Worm (Caenorhabditis elegans): ENCODE data around the gene sas-4.
A peak's percentile ranks its signal among the peaks of the same experiment; 100 is the strongest.
"Not testable (repeated sequence)": the region's sequence is repeated elsewhere in the genome, so short reads cannot be mapped to it uniquely, and the experiment has no call there.

Gene sas-4

DNA sequence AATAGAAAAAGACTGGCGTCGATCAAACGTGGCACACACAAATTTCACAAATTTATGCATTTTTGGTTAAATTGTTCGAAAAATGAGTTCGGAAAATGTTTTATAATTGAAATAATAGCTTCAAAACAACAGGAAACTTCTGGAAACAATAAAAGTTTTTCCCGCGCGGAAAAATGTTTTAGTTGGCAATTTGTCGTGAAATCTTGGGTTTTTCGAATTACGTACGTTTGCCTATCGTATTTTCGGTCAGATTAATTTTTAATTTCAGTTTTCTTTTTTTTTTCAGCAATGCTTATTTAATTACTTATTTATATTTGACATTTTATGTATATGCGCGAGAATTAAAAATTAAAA is 37.1 kb upstream of the sas-4 start:
- no peak for TF ChIP-seq snpc-4 (tag; optimal IDR thresholded peaks at IDR 0.05)
- no peak for TF ChIP-seq ztf-4 (tag; optimal IDR thresholded peaks at IDR 0.05)
- no peak for TF ChIP-seq egl-27 (tag; optimal IDR thresholded peaks at IDR 0.05)

DNA sequence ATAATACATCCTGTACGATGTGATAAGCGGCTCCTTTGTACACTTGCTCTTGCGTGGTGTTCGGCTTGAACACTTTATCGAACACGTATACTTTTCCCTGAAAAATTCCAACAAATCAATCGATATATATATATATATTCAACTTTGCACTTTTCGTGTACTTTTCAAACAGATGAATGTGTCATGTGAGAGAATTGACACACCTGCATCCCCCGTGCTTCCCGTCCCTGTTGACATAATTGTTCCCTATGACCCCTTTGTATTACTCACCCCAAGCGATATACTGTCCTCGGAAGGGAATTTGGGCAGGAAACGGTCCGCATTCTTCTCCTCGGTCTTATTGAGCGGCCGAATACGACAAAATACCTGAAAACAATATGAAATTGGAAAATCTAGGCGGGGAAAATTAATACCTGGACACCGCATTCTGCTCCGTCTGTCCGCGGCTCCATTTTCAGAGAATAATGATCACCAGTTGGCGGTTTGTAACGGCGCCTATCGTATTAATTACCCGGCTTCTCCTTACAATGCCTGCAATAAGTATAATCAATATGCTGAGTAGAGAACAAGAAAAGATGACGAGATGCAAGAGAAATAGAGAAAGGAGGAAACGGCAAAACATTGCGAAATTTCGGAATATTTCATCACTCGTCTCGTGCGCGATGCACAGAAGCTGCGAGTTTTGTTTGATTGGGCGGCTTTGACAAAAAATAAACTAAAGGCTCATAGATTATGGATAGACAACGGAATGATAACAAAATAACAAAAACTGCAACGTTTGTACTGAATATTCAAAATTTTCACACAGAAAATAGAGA is 36.5 kb upstream of the sas-4 start, which contains the start of gene unc-116:
Gene unc-116 (minus strand): TSS at position 531 of the 818 bp plus-strand sequence.
- no peak for TF ChIP-seq blmp-1 (tag; optimal IDR thresholded peaks at IDR 0.05; ENCODE audit: insufficient read depth)
- no peak for TF ChIP-seq lin-11 (tag; optimal IDR thresholded peaks at IDR 0.05)
- peak; percentile 2 for TF ChIP-seq nhr-25 (tag; optimal IDR thresholded peaks at IDR 0.05)
- no peak for TF ChIP-seq egl-27 (tag; optimal IDR thresholded peaks at IDR 0.05)
- TF ChIP-seq sma-3 (GFP tag; optimal IDR thresholded peaks at IDR 0.05), result no peak
- TF ChIP-seq C34F6.9 (tag; optimal IDR thresholded peaks at IDR 0.05), result peak; percentile 78
- TF ChIP-seq unc-39 (tag; optimal IDR thresholded peaks at IDR 0.05), result no peak
- TF ChIP-seq Y55F3AM.14 (GFP tag; optimal IDR thresholded peaks at IDR 0.05), result no peak
- TF ChIP-seq lsy-2 (tag; optimal IDR thresholded peaks at IDR 0.05), result peak; percentile 46 to 71
- no peak for TF ChIP-seq ceh-82 (tag; optimal IDR thresholded peaks at IDR 0.05)
- TF ChIP-seq nhr-21 (tag; optimal IDR thresholded peaks at IDR 0.05), result no peak
- peak; percentile 92 for TF ChIP-seq unc-55 (GFP tag; optimal IDR thresholded peaks at IDR 0.05)
- TF ChIP-seq nhr-129 (tag; optimal IDR thresholded peaks at IDR 0.05), result peak; percentile 91
- no peak for TF ChIP-seq nhr-12 (tag; optimal IDR thresholded peaks at IDR 0.05)
- TF ChIP-seq lin-13 (GFP tag; optimal IDR thresholded peaks at IDR 0.05), result peak; percentile 51
- TF ChIP-seq nhr-77 (tag; optimal IDR thresholded peaks at IDR 0.05), result no peak
- TF ChIP-seq ama-1 (optimal IDR thresholded peaks at IDR 0.05), result no peak
- TF ChIP-seq mdl-1 (tag; optimal IDR thresholded peaks at IDR 0.05), result peak; percentile 16 to 70
- TF ChIP-seq nhr-6 (tag; optimal IDR thresholded peaks at IDR 0.05), result no peak
- TF ChIP-seq ztf-1 (GFP tag; conservative IDR thresholded peaks at IDR 0.05), result no peak
- peak; percentile 54 for TF ChIP-seq zag-1 (tag; optimal IDR thresholded peaks at IDR 0.05)
- TF ChIP-seq sem-4 (tag; optimal IDR thresholded peaks at IDR 0.05), result peak; percentile 1
- TF ChIP-seq F13H6.1 (tag; optimal IDR thresholded peaks at IDR 0.05), result no peak
- no peak for TF ChIP-seq ztf-11 (tag; optimal IDR thresholded peaks at IDR 0.05)
- peak; percentile 27 for TF ChIP-seq snpc-4 (tag; optimal IDR thresholded peaks at IDR 0.05)
- no peak for TF ChIP-seq elt-1 (tag; optimal IDR thresholded peaks at IDR 0.05)
- peak; percentile 67 for TF ChIP-seq sma-9 (GFP tag; optimal IDR thresholded peaks at IDR 0.05)
- TF ChIP-seq sma-9 (tag; optimal IDR thresholded peaks at IDR 0.05), result no peak
- TF ChIP-seq R02D3.7 (tag; optimal IDR thresholded peaks at IDR 0.05), result no peak
- peak; percentile 55 for TF ChIP-seq ztf-4 (tag; optimal IDR thresholded peaks at IDR 0.05)
- peak; percentile 51 for TF ChIP-seq crh-2 (tag; optimal IDR thresholded peaks at IDR 0.05)

DNA sequence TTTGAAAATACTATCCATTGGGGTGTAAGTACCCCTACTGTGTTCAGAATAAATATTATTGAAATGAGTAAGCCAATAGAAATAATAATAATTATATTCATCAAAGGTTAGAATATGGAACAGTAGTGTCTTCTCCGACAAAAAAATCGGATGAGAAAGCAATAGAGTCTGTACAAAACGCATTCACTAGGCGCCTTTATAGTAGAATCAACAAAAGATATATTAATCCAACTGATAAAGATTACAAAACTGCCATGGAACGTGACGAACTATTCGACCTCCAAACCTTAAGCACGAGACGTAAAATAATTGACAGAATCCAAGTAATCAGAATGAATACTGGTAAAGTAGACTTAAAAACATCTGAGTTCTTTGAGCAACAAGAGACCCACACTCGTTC is 29.4 kb upstream of the sas-4 start, which contains the start of gene clc-29:
Gene clc-29 (minus strand): TSS at position 101 of the 400 bp plus-strand sequence.
- not testable (repeated sequence) for TF ChIP-seq nhr-21 (tag; optimal IDR thresholded peaks at IDR 0.05); unc-62 (GFP tag; optimal IDR thresholded peaks at IDR 0.05); egl-27 (tag; optimal IDR thresholded peaks at IDR 0.05)

DNA sequence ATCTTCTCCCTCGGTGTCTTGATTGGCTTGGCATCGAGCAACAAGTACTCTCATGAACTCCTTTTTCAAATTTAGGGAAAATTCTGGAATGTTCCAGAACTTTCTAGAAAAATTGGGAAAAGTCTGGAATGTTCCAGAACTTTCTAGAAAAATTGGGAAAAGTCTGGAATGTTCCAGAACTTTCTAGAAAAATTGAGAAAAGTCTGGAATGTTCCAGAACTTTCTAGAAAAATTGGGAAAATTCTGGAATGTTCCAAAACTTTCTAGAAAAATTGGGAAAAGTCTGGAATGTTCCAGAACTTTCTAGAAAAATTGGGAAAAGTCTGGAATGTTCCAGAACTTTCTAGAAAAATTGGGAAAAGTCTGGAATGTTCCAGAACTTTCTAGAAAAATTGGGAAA is 25.9 kb upstream of the sas-4 start, which contains the start of gene ZC262.7:
Gene ZC262.7 (minus strand): TSS at position 54 of the 400 bp plus-strand sequence.
- not testable (repeated sequence) for TF ChIP-seq nhr-129 (tag; optimal IDR thresholded peaks at IDR 0.05); blmp-1 (tag; optimal IDR thresholded peaks at IDR 0.05; ENCODE audit: insufficient read depth); nhr-23 (tag; optimal IDR thresholded peaks at IDR 0.05)

DNA sequence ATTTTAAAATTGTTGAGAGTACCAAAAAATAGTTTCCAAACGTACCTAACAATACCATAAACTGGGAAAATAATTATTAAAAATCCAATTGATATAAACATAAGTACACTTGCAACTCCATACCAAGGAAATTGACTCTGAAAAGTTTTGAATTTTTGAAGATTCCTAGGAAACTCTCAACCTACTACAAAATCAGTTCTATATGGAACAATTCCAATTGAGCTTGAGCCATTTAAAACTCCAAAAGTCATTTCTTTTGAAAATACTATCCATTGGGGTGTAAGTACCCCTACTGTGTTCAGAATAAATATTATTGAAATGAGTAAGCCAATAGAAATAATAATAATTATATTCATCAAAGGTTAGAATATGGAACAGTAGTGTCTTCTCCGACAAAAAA is 21.0 kb upstream of the sas-4 start, which contains the start of gene clc-28:
Gene clc-28 (minus strand): TSS at position 101 of the 400 bp plus-strand sequence.
- not testable (repeated sequence) for TF ChIP-seq sma-3 (GFP tag; optimal IDR thresholded peaks at IDR 0.05); lsy-2 (tag; optimal IDR thresholded peaks at IDR 0.05); zag-1 (tag; optimal IDR thresholded peaks at IDR 0.05)

All from whole organism, L2 larva.